Worm (Caenorhabditis elegans): ENCODE data around the gene Y37D8A.6.

ce11 chrIII:12840204-12840603 lies 29.9 kb downstream of the Y37D8A.6 start:
- TF ChIP-seq dao-5 (tag; optimal IDR thresholded peaks at IDR 0.05) (no peak), W03F9.2 (tag; optimal IDR thresholded peaks at IDR 0.05) (no peak)
